Fruit fly (Drosophila melanogaster): ENCODE results near the gene Dph2.

Gene Dph2

dm6 chr3R:14890064-14890709, 3.6 kb downstream of the Dph2 start, which contains the start of the genes CycC and UQCR-C1 (continued):
- TF ChIP-seq crc (GFP tag; optimal IDR thresholded peaks at IDR 0.05) (no peak), Xbp1 (GFP tag; optimal IDR thresholded peaks at IDR 0.05) (no peak), Scr (GFP tag; IDR thresholded peaks at IDR 0.05; ENCODE audit: partially characterized antibody) (peak; percentile 32; the same call in 1 of the 2 replicates), CG14710 (tag; optimal IDR thresholded peaks at IDR 0.05) (peak; percentile 100), CTCF (GFP tag; optimal IDR thresholded peaks at IDR 0.05) (peak; percentile 20), Opbp (GFP tag; IDR thresholded peaks at IDR 0.05; ENCODE audit: partially characterized antibody) (peak; percentile 100), MBD-R2 (GFP tag; IDR thresholded peaks at IDR 0.05) (peak; percentile 99), dm (GFP tag; optimal IDR thresholded peaks at IDR 0.05) (peak; percentile 15), CG5245 (GFP tag; optimal IDR thresholded peaks at IDR 0.05) (no peak), CG7271 (tag; optimal IDR thresholded peaks at IDR 0.05) (peak; percentile 4), bbx (GFP tag; IDR thresholded peaks at IDR 0.05; ENCODE audit: partially characterized antibody) (peak; percentile 55), CG17829 (tag; optimal IDR thresholded peaks at IDR 0.05) (peak; percentile 8), CG10267 (tag; optimal IDR thresholded peaks at IDR 0.05) (peak; percentile 45), CG2116 (GFP tag; optimal IDR thresholded peaks at IDR 0.05) (peak; percentile 35), pfk (GFP tag; optimal IDR thresholded peaks at IDR 0.05) (peak; percentile 41), nmo (GFP tag; optimal IDR thresholded peaks at IDR 0.05) (peak; percentile 22), kni (GFP tag; optimal IDR thresholded peaks at IDR 0.05) (no peak), Ets97D (GFP tag; optimal IDR thresholded peaks at IDR 0.05) (peak; percentile 33), HLHmδ (GFP tag; optimal IDR thresholded peaks at IDR 0.05) (peak; percentile 38), gsb-n (tag; optimal IDR thresholded peaks at IDR 0.05) (no peak), CG11093 (GFP tag; IDR thresholded peaks at IDR 0.05) (no peak), pzg (GFP tag; optimal IDR thresholded peaks at IDR 0.05) (peak; percentile 70), nerfin-1 (tag; optimal IDR thresholded peaks at IDR 0.05) (peak; percentile 42), MTF-1 (GFP tag; optimal IDR thresholded peaks at IDR 0.05; ENCODE audit: borderline replicate concordance) (peak; percentile 13), phol (tag; optimal IDR thresholded peaks at IDR 0.05) (peak; percentile 34), CG30403 (GFP tag; optimal IDR thresholded peaks at IDR 0.05) (no peak), usp (GFP tag; optimal IDR thresholded peaks at IDR 0.05) (no peak), scrt (GFP tag; optimal IDR thresholded peaks at IDR 0.05) (no peak), CG13287 (GFP tag; IDR thresholded peaks at IDR 0.05; ENCODE audit: partially characterized antibody) (peak; percentile 32; the same call in 1 of the 2 replicates), amos (GFP tag; IDR thresholded peaks at IDR 0.05; ENCODE audit: partially characterized antibody) (peak; percentile 19; the same call in 1 of the 2 replicates), cg (GFP tag; optimal IDR thresholded peaks at IDR 0.05) (peak; percentile 84), Eip74EF (GFP tag; optimal IDR thresholded peaks at IDR 0.05) (no peak), pho (GFP tag; optimal IDR thresholded peaks at IDR 0.05) (no peak), stwl (tag; optimal IDR thresholded peaks at IDR 0.05) (peak; percentile 62), Abd-B (GFP tag; optimal IDR thresholded peaks at IDR 0.05) (no peak), Med (GFP tag) (peak; percentile 69), CG34422 (GFP tag; IDR thresholded peaks at IDR 0.05) (peak; percentile 61; the same call in 2 of the 3 replicates), CG33213 (GFP tag; optimal IDR thresholded peaks at IDR 0.05) (no peak), Vsx1 (GFP tag; optimal IDR thresholded peaks at IDR 0.05) (no peak), sug (tag; optimal IDR thresholded peaks at IDR 0.05) (peak; percentile 25), Pdp1 (GFP tag; optimal IDR thresholded peaks at IDR 0.05) (peak in 1 of 2 experiments; percentile 98), chif (GFP tag; optimal IDR thresholded peaks at IDR 0.05) (no peak), ewg (GFP tag; optimal IDR thresholded peaks at IDR 0.05) (peak; percentile 30), Max (GFP tag; optimal IDR thresholded peaks at IDR 0.05) (no peak), wdn (GFP tag; IDR thresholded peaks at IDR 0.05) (no peak), CG17802 (tag; optimal IDR thresholded peaks at IDR 0.05) (peak; percentile 11), CG15514 (GFP tag; optimal IDR thresholded peaks at IDR 0.05) (peak; percentile 46), trem (tag; optimal IDR thresholded peaks at IDR 0.05) (peak; percentile 25)

All from whole organism, embryonic.